Fruit fly (Drosophila melanogaster): Measurements from ENCODE around the gene CG15564.

CG15564 gene

dm6 chr3R:31247281-31247995 is 12.3 kb upstream of the CG15564 start (continued):
- TF ChIP-seq B-H1 (GFP tag; IDR thresholded peaks at IDR 0.05): peak; percentile 78
- TF ChIP-seq Nf-YB (GFP tag; optimal IDR thresholded peaks at IDR 0.05): peak; percentile 39
- TF ChIP-seq dpn (GFP tag; optimal IDR thresholded peaks at IDR 0.05): peak; percentile 57 to 74
- peak; percentile 89 for TF ChIP-seq CG11504 (tag; optimal IDR thresholded peaks at IDR 0.05)
- TF ChIP-seq CG12299 (tag; optimal IDR thresholded peaks at IDR 0.05): peak; percentile 40
- TF ChIP-seq dm (GFP tag; optimal IDR thresholded peaks at IDR 0.05): peak; percentile 14
- no peak for TF ChIP-seq CG34224 (GFP tag; IDR thresholded peaks at IDR 0.05; ENCODE audit: partially characterized antibody)
- peak; percentile 11 for TF ChIP-seq zf30C (GFP tag; optimal IDR thresholded peaks at IDR 0.05)
- TF ChIP-seq Blimp-1 (GFP tag; optimal IDR thresholded peaks at IDR 0.05): peak; percentile 87
- TF ChIP-seq dmrt99B (tag; optimal IDR thresholded peaks at IDR 0.05): peak; percentile 89
- no peak for TF ChIP-seq pan (optimal IDR thresholded peaks at IDR 0.05)
- peak in 1 of 2 experiments; percentile 85 for TF ChIP-seq pan (GFP tag; optimal IDR thresholded peaks at IDR 0.05 in 1 of 2, IDR thresholded peaks at IDR 0.05 in 1 of 2)
- TF ChIP-seq Nf-YC (tag; optimal IDR thresholded peaks at IDR 0.05): peak; percentile 57
- no peak for TF ChIP-seq HmgD (GFP tag; optimal IDR thresholded peaks at IDR 0.05)
- TF ChIP-seq Dfd (GFP tag; optimal IDR thresholded peaks at IDR 0.05): no peak
- TF ChIP-seq BEAF-32 (GFP tag; optimal IDR thresholded peaks at IDR 0.05): no peak
- TF ChIP-seq CG31388 (GFP tag; optimal IDR thresholded peaks at IDR 0.05): no peak
- peak; percentile 65 for TF ChIP-seq CG7556 (GFP tag; optimal IDR thresholded peaks at IDR 0.05)
- TF ChIP-seq CG6175 (GFP tag; IDR thresholded peaks at IDR 0.05): no peak
- TF ChIP-seq Camta (GFP tag; optimal IDR thresholded peaks at IDR 0.05): peak; percentile 60
- TF ChIP-seq vfl (GFP tag; optimal IDR thresholded peaks at IDR 0.05): no peak
- TF ChIP-seq CG14441 (GFP tag; IDR thresholded peaks at IDR 0.05): peak; percentile 86
- TF ChIP-seq Antp (GFP tag; optimal IDR thresholded peaks at IDR 0.05): peak; percentile 56
- no peak for TF ChIP-seq bigmax (GFP tag; optimal IDR thresholded peaks at IDR 0.05)
- TF ChIP-seq Mrtf (GFP tag; IDR thresholded peaks at IDR 0.05): peak; percentile 83
- peak; percentile 69 for TF ChIP-seq CG17385 (GFP tag; optimal IDR thresholded peaks at IDR 0.05)
- TF ChIP-seq Med (GFP tag): peak; percentile 95
- peak; percentile 46 for TF ChIP-seq fd64A (GFP tag; optimal IDR thresholded peaks at IDR 0.05)
- TF ChIP-seq Dad (GFP tag; optimal IDR thresholded peaks at IDR 0.05): peak; percentile 51
- peak; percentile 71 for TF ChIP-seq onecut (GFP tag; IDR thresholded peaks at IDR 0.05)
- TF ChIP-seq Sox100B (GFP tag; optimal IDR thresholded peaks at IDR 0.05): peak; percentile 73
- TF ChIP-seq stwl (tag; optimal IDR thresholded peaks at IDR 0.05): no peak
- TF ChIP-seq sens-2 (GFP tag; IDR thresholded peaks at IDR 0.05): peak; percentile 66
- no peak for TF ChIP-seq CG10321 (GFP tag; IDR thresholded peaks at IDR 0.05)
- TF ChIP-seq sens (GFP tag): peak; percentile 95
- peak; percentile 35 for TF ChIP-seq CG10147 (GFP tag; optimal IDR thresholded peaks at IDR 0.05)
- TF ChIP-seq lilli (GFP tag; optimal IDR thresholded peaks at IDR 0.05): peak; percentile 31
- TF ChIP-seq CG13424 (tag; optimal IDR thresholded peaks at IDR 0.05): peak; percentile 85
- no peak for TF ChIP-seq CG9797 (GFP tag; optimal IDR thresholded peaks at IDR 0.05)
- no peak for TF ChIP-seq h (optimal IDR thresholded peaks at IDR 0.05)
- TF ChIP-seq CG9437 (GFP tag; optimal IDR thresholded peaks at IDR 0.05): peak; percentile 64
- no peak for TF ChIP-seq B-H2 (GFP tag; optimal IDR thresholded peaks at IDR 0.05)
- peak; percentile 78 for TF ChIP-seq vvl (GFP tag; IDR thresholded peaks at IDR 0.05)
- peak; percentile 79 for TF ChIP-seq abd-A (tag; optimal IDR thresholded peaks at IDR 0.05)
- TF ChIP-seq Hr51 (GFP tag; optimal IDR thresholded peaks at IDR 0.05): peak; percentile 2 to 85
- peak; percentile 71 for TF ChIP-seq CG11723 (GFP tag; optimal IDR thresholded peaks at IDR 0.05)
- peak; percentile 84 for TF ChIP-seq CG2712 (tag; optimal IDR thresholded peaks at IDR 0.05)
- TF ChIP-seq CG15269 (tag; optimal IDR thresholded peaks at IDR 0.05): peak; percentile 88
- TF ChIP-seq CG12071 (GFP tag; optimal IDR thresholded peaks at IDR 0.05): peak; percentile 75
- TF ChIP-seq CHES-1-like (GFP tag; optimal IDR thresholded peaks at IDR 0.05): no peak

Measured in whole organism, embryonic.